Worm (Caenorhabditis elegans) whole organism, L1 larva: ENCODE measurements around the gene dhhc-10.
A peak's percentile ranks its signal among the peaks of the same experiment; 100 is the strongest.

Experiments
- C04F5.9 ChIP-seq: sonication (generic microtip); optimal IDR thresholded peaks from 2 replicates; lab custom pipeline; 2016; ENCODE audit warnings: missing genetic modification characterization, missing compliant biosample characterization
- C16A3.4 ChIP-seq: fragments of 150-350 bp; optimal IDR thresholded peaks from 2 replicates; lab custom pipeline; 2014; ENCODE audit warnings: missing biosample characterization, missing genetic modification characterization
- C34B4.2 ChIP-seq: sonication (generic microtip); optimal IDR thresholded peaks from 2 replicates; lab custom pipeline; 2017; ENCODE audit warnings: mild to moderate bottlenecking, missing genetic modification characterization, missing compliant biosample characterization
- F16B12.6 ChIP-seq: fragments of 150-350 bp; optimal IDR thresholded peaks from 2 replicates; lab custom pipeline; 2014; ENCODE audit warnings: missing biosample characterization, missing genetic modification characterization
- Y116A8C.19 ChIP-seq: sonication (generic microtip); optimal IDR thresholded peaks from 2 replicates; lab custom pipeline; 2016; ENCODE audit warnings: missing compliant biosample characterization, missing genetic modification characterization, borderline replicate concordance
- aha-1 ChIP-seq: fragments of 150-350 bp; optimal IDR thresholded peaks from 2 replicates; lab custom pipeline; 2014; ENCODE audit warnings: missing biosample characterization, missing genetic modification characterization
- alr-1 ChIP-seq: fragments of 200-800 bp; sonication (Bioruptor generic); optimal IDR thresholded peaks from 2 replicates; lab custom pipeline; 2018; ENCODE audit warnings: borderline replicate concordance, mild to moderate bottlenecking, missing genetic modification characterization, missing compliant biosample characterization
- ama-1 ChIP-seq: fragments of 150-350 bp; optimal IDR thresholded peaks from 2 replicates; lab custom pipeline; 2014
- ceh-63 ChIP-seq: fragments of 200-800 bp; sonication (Bioruptor generic); optimal IDR thresholded peaks from 2 replicates; lab custom pipeline; 2018; ENCODE audit warnings: mild to moderate bottlenecking, missing genetic modification characterization, missing compliant biosample characterization
- ceh-82 ChIP-seq, 3 experiments: fragments of 150-350 bp in 1 of 3; sonication (generic microtip) in 2 of 3; optimal IDR thresholded peaks; 2 replicates each; lab custom pipeline; 2014 to 2017; ENCODE audit warnings: missing biosample characterization in 3 of 3, missing genetic modification characterization in 3 of 3
- ceh-88 ChIP-seq: fragments of 200-800 bp; sonication (Bioruptor generic); IDR thresholded peaks from 2 replicates; pipeline ENCODE4 v1.3.6; 2022; ENCODE audit warnings: missing genetic modification characterization, missing compliant biosample characterization
- ceh-90 ChIP-seq: sonication (generic microtip); optimal IDR thresholded peaks from 2 replicates; lab custom pipeline; 2016; ENCODE audit warnings: missing genetic modification characterization, missing compliant biosample characterization
- ces-1 ChIP-seq: fragments of 150-350 bp; optimal IDR thresholded peaks from 2 replicates; lab custom pipeline; 2014; ENCODE audit warnings: missing biosample characterization, missing genetic modification reagents, missing genetic modification characterization
- dpl-1 ChIP-seq, 3 experiments: fragments of 150-350 bp in 2 of 3; sonication (generic microtip) in 1 of 3; optimal IDR thresholded peaks; 2 replicates each; lab custom pipeline; 2014 to 2017; ENCODE audit warnings: missing biosample characterization in 3 of 3, missing genetic modification characterization in 3 of 3, missing genetic modification reagents in 3 of 3
- dsc-1 ChIP-seq: sonication (generic microtip); optimal IDR thresholded peaks from 2 replicates; lab custom pipeline; 2016; ENCODE audit warnings: mild to moderate bottlenecking, missing genetic modification characterization, missing compliant biosample characterization
- efl-3 ChIP-seq: fragments of 200-800 bp; sonication (Bioruptor generic); optimal IDR thresholded peaks from 2 replicates; lab custom pipeline; 2018; ENCODE audit warnings: mild to moderate bottlenecking, missing genetic modification characterization, missing compliant biosample characterization
- egl-13 ChIP-seq: sonication (generic microtip); optimal IDR thresholded peaks from 2 replicates; lab custom pipeline; 2016; ENCODE audit warnings: missing genotype, missing genetic modification reagents, missing genetic modification characterization, missing compliant biosample characterization
- egl-27 ChIP-seq, 2 experiments: fragments of 150-350 bp in 1 of 2; sonication (generic microtip); optimal IDR thresholded peaks; 3 replicates each; lab custom pipeline; 2017 to 2018; ENCODE audit warnings: missing biosample characterization in 2 of 2, missing genetic modification characterization in 2 of 2, missing genetic modification reagents in 2 of 2
- elt-2 ChIP-seq: sonication (generic microtip); optimal IDR thresholded peaks from 2 replicates; lab custom pipeline; 2016; ENCODE audit warnings: missing genetic modification characterization, mild to moderate bottlenecking, inconsistent platforms, missing compliant biosample characterization, missing genetic modification reagents
- ets-5 ChIP-seq: fragments of 200-800 bp; sonication (Bioruptor generic); IDR thresholded peaks from 2 replicates; pipeline ENCODE4 v1.3.6; 2022; ENCODE audit warnings: missing genetic modification characterization, missing compliant biosample characterization
- fkh-8 ChIP-seq: sonication (generic microtip); optimal IDR thresholded peaks from 2 replicates; lab custom pipeline; 2016; ENCODE audit warnings: mild to moderate bottlenecking, missing genetic modification characterization, missing compliant biosample characterization
- fos-1 ChIP-seq: fragments of 150-350 bp; optimal IDR thresholded peaks from 2 replicates; lab custom pipeline; 2014; ENCODE audit warnings: missing biosample characterization, missing genetic modification characterization
- hlh-17 ChIP-seq: fragments of 200-800 bp; sonication (Bioruptor generic); optimal IDR thresholded peaks from 2 replicates; lab custom pipeline; 2018; ENCODE audit warnings: missing genetic modification characterization, mild to moderate bottlenecking, missing compliant biosample characterization, moderate library complexity, borderline replicate concordance
- hlh-4 ChIP-seq: sonication (generic microtip); optimal IDR thresholded peaks from 2 replicates; lab custom pipeline; 2016; ENCODE audit warnings: mild to moderate bottlenecking, missing genetic modification characterization, missing compliant biosample characterization
- hpl-2 ChIP-seq: fragments of 150-350 bp; optimal IDR thresholded peaks from 2 replicates; lab custom pipeline; 2014; ENCODE audit warnings: missing biosample characterization, missing genetic modification reagents, missing genetic modification characterization
- isw-1 ChIP-seq: fragments of 200-800 bp; sonication (Bioruptor generic); IDR thresholded peaks from 2 replicates; pipeline ENCODE4 v1.3.6; 2022; ENCODE audit warnings: missing genetic modification characterization, missing compliant biosample characterization
- jun-1 ChIP-seq: fragments of 150-350 bp; optimal IDR thresholded peaks from 2 replicates; lab custom pipeline; 2014; ENCODE audit warnings: missing biosample characterization, missing genetic modification reagents, missing genetic modification characterization
- lin-14 ChIP-seq: fragments of 200-800 bp; sonication (Bioruptor generic); optimal IDR thresholded peaks from 2 replicates; lab custom pipeline; 2018; ENCODE audit warnings: mild to moderate bottlenecking, missing genetic modification characterization, moderate library complexity, missing compliant biosample characterization
- lin-35 ChIP-seq, 2 experiments: fragments of 150-350 bp; optimal IDR thresholded peaks; 2 replicates each; lab custom pipeline; 2014; ENCODE audit warnings: missing biosample characterization in 2 of 2, missing genetic modification characterization in 2 of 2, missing genetic modification reagents in 2 of 2
- mab-9 ChIP-seq: fragments of 200-800 bp; sonication (Bioruptor generic); IDR thresholded peaks from 2 replicates; pipeline ENCODE4 v1.3.6; 2022; ENCODE audit warnings: missing genetic modification reagents, missing genetic modification characterization, missing compliant biosample characterization
- mep-1 ChIP-seq: fragments of 150-350 bp; optimal IDR thresholded peaks from 2 replicates; lab custom pipeline; 2014; ENCODE audit warnings: missing biosample characterization, missing genetic modification characterization
- nhr-20 ChIP-seq: sonication (generic microtip); optimal IDR thresholded peaks from 2 replicates; lab custom pipeline; 2016; ENCODE audit warnings: mild to moderate bottlenecking, missing genetic modification characterization, missing compliant biosample characterization
- nhr-237 ChIP-seq: fragments of 150-350 bp; optimal IDR thresholded peaks from 2 replicates; lab custom pipeline; 2014; ENCODE audit warnings: missing biosample characterization, missing genetic modification characterization
- nhr-71 ChIP-seq: sonication (generic microtip); optimal IDR thresholded peaks from 2 replicates; lab custom pipeline; 2016; ENCODE audit warnings: mild to moderate bottlenecking, missing genetic modification characterization, moderate library complexity, missing compliant biosample characterization
- nhr-76 ChIP-seq: sonication (generic microtip); optimal IDR thresholded peaks from 2 replicates; lab custom pipeline; 2017; ENCODE audit warnings: missing biosample characterization, missing genetic modification characterization
- nhr-77 ChIP-seq: fragments of 150-350 bp; optimal IDR thresholded peaks from 2 replicates; lab custom pipeline; 2014; ENCODE audit warnings: missing biosample characterization, missing genetic modification characterization
- nhr-84 ChIP-seq: sonication (generic microtip); optimal IDR thresholded peaks from 2 replicates; lab custom pipeline; 2017; ENCODE audit warnings: missing biosample characterization, missing genetic modification characterization
- nhr-85 ChIP-seq: sonication (generic microtip); peaks from one replicate; lab custom pipeline; 2016; ENCODE audit warnings: missing genetic modification characterization, inconsistent platforms, missing compliant biosample characterization
- pag-3 ChIP-seq: sonication (generic microtip); optimal IDR thresholded peaks from 2 replicates; lab custom pipeline; 2017; ENCODE audit warnings: missing genetic modification characterization, mild to moderate bottlenecking, missing compliant biosample characterization, antibody characterized with exemption, borderline replicate concordance; ENCODE audit not compliant: insufficient read depth
- pqm-1 ChIP-seq: sonication (generic microtip); optimal IDR thresholded peaks from 3 replicates; lab custom pipeline; 2017; ENCODE audit warnings: missing biosample characterization, missing genetic modification characterization
- skn-1 ChIP-seq: fragments of 150-350 bp; optimal IDR thresholded peaks from 2 replicates; lab custom pipeline; 2014; ENCODE audit warnings: missing biosample characterization, missing genetic modification characterization
- snu-23 ChIP-seq: sonication (generic microtip); optimal IDR thresholded peaks from 2 replicates; lab custom pipeline; 2016; ENCODE audit warnings: missing genetic modification characterization, missing compliant biosample characterization
- sptf-1 ChIP-seq: fragments of 150-350 bp; optimal IDR thresholded peaks from 2 replicates; lab custom pipeline; 2014; ENCODE audit warnings: missing biosample characterization, missing genetic modification characterization
- sup-37 ChIP-seq: fragments of 200-800 bp; sonication (Bioruptor generic); optimal IDR thresholded peaks from 2 replicates; lab custom pipeline; 2018; ENCODE audit warnings: mild to moderate bottlenecking, missing genetic modification characterization, missing compliant biosample characterization
- tbx-2 ChIP-seq: sonication (generic microtip); optimal IDR thresholded peaks from 2 replicates; lab custom pipeline; 2016; ENCODE audit warnings: missing genetic modification characterization, missing compliant biosample characterization
- tlp-1 ChIP-seq: fragments of 150-350 bp; optimal IDR thresholded peaks from 2 replicates; lab custom pipeline; 2014; ENCODE audit warnings: missing biosample characterization, missing genetic modification characterization
- unc-130 ChIP-seq: fragments of 150-350 bp; optimal IDR thresholded peaks from 2 replicates; lab custom pipeline; 2017; ENCODE audit warnings: missing biosample characterization, missing genetic modification characterization, inconsistent platforms
- unc-30 ChIP-seq: sonication (generic microtip); optimal IDR thresholded peaks from 2 replicates; lab custom pipeline; 2017; ENCODE audit warnings: missing biosample characterization, missing genetic modification characterization
- unc-62 ChIP-seq: fragments of 150-350 bp; optimal IDR thresholded peaks from 2 replicates; lab custom pipeline; 2014; ENCODE audit warnings: missing biosample characterization, missing genetic modification reagents, missing genetic modification characterization
- unc-98 ChIP-seq: fragments of 200-800 bp; sonication (Bioruptor generic); IDR thresholded peaks from 2 replicates; pipeline ENCODE4 v1.3.6; 2022; ENCODE audit warnings: missing genetic modification characterization, missing compliant biosample characterization
- xbp-1 ChIP-seq: sonication (generic microtip); optimal IDR thresholded peaks from 2 replicates; lab custom pipeline; 2016; ENCODE audit warnings: missing genetic modification characterization, missing compliant biosample characterization
- zag-1 ChIP-seq: fragments of 150-350 bp; optimal IDR thresholded peaks from 2 replicates; lab custom pipeline; 2014; ENCODE audit warnings: missing biosample characterization, missing genetic modification characterization
- ztf-11 ChIP-seq, 2 experiments: sonication (generic microtip); optimal IDR thresholded peaks; 2 replicates each; lab custom pipeline; 2016 to 2017; ENCODE audit warnings: missing genetic modification characterization in 2 of 2, missing biosample characterization in 1 of 2, missing compliant biosample characterization in 1 of 2
- ztf-4 ChIP-seq: fragments of 150-350 bp; optimal IDR thresholded peaks from 2 replicates; lab custom pipeline; 2014; ENCODE audit warnings: missing biosample characterization, missing genetic modification characterization

The dhhc-10 gene

DNA sequence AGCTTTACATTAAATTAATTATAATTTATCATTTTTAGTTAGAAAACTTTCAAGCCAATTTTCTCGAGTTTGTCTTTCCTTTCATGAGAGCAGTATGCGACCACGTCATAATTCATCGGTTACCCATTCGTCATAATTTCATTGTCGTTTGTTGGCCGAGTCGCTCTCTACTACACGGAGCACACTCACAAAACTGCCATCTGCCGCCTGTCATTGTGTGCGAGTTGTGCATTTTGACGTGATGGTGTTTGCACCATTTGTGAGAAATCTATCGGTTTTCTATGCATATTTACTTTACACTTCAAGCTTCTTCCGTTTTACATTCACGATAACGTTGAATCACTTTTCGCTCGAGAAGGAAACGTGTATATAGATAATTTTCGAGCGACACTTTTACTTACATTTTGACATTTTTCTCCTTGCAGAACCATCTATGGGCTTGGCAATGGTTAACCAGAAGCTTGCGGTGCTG, at the start of gene dhhc-10:
Gene dhhc-10 (plus strand): TSS at position 422 of the 472 bp plus-strand sequence.
- TF ChIP-seq pag-3 (tag; lab: Kevin White, UChicago) (no peak), dsc-1 (tag; lab: Kevin White, UChicago) (peak; percentile 22), hpl-2 (GFP tag; lab: Kevin White, UChicago) (no peak), unc-98 (GFP tag; lab: Robert Waterston, UW) (no peak), C04F5.9 (tag; lab: Kevin White, UChicago) (no peak), snu-23 (GFP tag; lab: Kevin White, UChicago) (peak; percentile 53), xbp-1 (tag; lab: Kevin White, UChicago) (peak; percentile 72), ztf-11 (tag; optimal IDR thresholded peaks at IDR 0.05; lab: Kevin White, UChicago) (no peak), tbx-2 (tag; lab: Kevin White, UChicago) (peak; percentile 52), mep-1 (tag; lab: Kevin White, UChicago) (peak; percentile 65), fkh-8 (no peak), tlp-1 (no peak), ceh-82 (tag; optimal IDR thresholded peaks at IDR 0.05; lab: Kevin White, UChicago) (peak in 1 of 3 experiments; percentile 40), hlh-4 (no peak), aha-1 (tag; lab: Kevin White, UChicago) (no peak), egl-27 (tag; optimal IDR thresholded peaks at IDR 0.05; lab: Kevin White, UChicago) (no peak), C16A3.4 (peak; percentile 34), mab-9 (GFP tag; lab: Robert Waterston, UW) (no peak), nhr-71 (tag; lab: Kevin White, UChicago) (peak; percentile 68), nhr-76 (no peak), Y116A8C.19 (tag; lab: Kevin White, UChicago) (no peak), unc-130 (tag; lab: Kevin White, UChicago) (peak; percentile 22), F16B12.6 (tag; lab: Kevin White, UChicago) (peak; percentile 90), ets-5 (GFP tag; lab: Robert Waterston, UW) (no peak), pqm-1 (peak; percentile 8), isw-1 (GFP tag; lab: Robert Waterston, UW) (no peak), ama-1 (lab: Kevin White, UChicago) (no peak), unc-62 (GFP tag; lab: Kevin White, UChicago) (no peak), hlh-17 (GFP tag; lab: Kevin White, UChicago) (no peak), elt-2 (tag; lab: Kevin White, UChicago) (peak; percentile 91), sptf-1 (tag; lab: Kevin White, UChicago) (no peak), nhr-77 (tag; lab: Kevin White, UChicago) (peak; percentile 7), ceh-63 (GFP tag; lab: Kevin White, UChicago) (no peak), ceh-90 (tag; lab: Kevin White, UChicago) (no peak), skn-1 (tag; lab: Kevin White, UChicago) (no peak), zag-1 (no peak), lin-14 (GFP tag; lab: Kevin White, UChicago) (peak; percentile 77), nhr-84 (tag; lab: Kevin White, UChicago) (no peak), alr-1 (tag; lab: Kevin White, UChicago) (no peak), lin-35 (GFP tag; optimal IDR thresholded peaks at IDR 0.05; lab: Kevin White, UChicago) (peak; percentile 21 to 60), jun-1 (peak; percentile 52), ceh-88 (GFP tag; lab: Robert Waterston, UW) (no peak), ztf-4 (no peak), sup-37 (GFP tag; lab: Kevin White, UChicago) (no peak), fos-1 (tag; lab: Kevin White, UChicago) (no peak), C34B4.2 (tag; lab: Kevin White, UChicago) (no peak), ces-1 (no peak), unc-30 (tag; lab: Kevin White, UChicago) (no peak), egl-13 (tag; lab: Kevin White, UChicago) (no peak), dpl-1 (GFP tag; optimal IDR thresholded peaks at IDR 0.05; lab: Kevin White, UChicago) (peak in 2 of 3 experiments; percentile 27 to 28), nhr-20 (tag; lab: Kevin White, UChicago) (peak; percentile 53), efl-3 (GFP tag; lab: Kevin White, UChicago) (no peak), nhr-237 (no peak), nhr-85 (tag; lab: Kevin White, UChicago) (no peak)
